Fruit fly (Drosophila melanogaster): ENCODE data around the gene Apc2.
A peak's percentile ranks its signal among the peaks of the same experiment; 100 is the strongest.

The Apc2 gene

DNA sequence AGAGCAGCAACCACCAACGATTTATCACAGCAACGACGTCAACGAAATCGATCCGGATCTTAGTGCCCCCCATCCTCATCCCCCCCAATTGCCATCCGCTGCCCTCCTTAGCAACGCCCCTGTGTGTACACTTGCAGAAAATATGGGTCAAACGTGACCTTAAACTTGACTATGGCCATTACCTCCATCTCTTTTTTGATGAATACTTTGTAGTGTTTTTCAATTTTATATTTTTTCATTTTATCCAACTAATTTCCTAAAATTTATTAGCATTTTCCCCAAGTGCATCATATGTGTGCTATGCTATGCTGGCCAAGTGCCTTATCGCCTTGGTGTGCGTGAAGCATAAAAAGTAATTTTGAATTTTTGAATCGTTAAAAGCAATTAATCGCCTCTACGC, 20.8 kb upstream of the Apc2 start (continued):
- TF ChIP-seq HLH54F (GFP tag; optimal IDR thresholded peaks at IDR 0.05) (no peak), Hr39 (optimal IDR thresholded peaks at IDR 0.05) (no peak), cad (GFP tag; optimal IDR thresholded peaks at IDR 0.05) (no peak), wdn (GFP tag; IDR thresholded peaks at IDR 0.05) (no peak), mam (GFP tag; optimal IDR thresholded peaks at IDR 0.05) (peak; percentile 10), ranshi (GFP tag; IDR thresholded peaks at IDR 0.05) (0 out of 2 replicates have a peak, but pooled peaks have one; percentile 21), CG8290 (GFP tag; optimal IDR thresholded peaks at IDR 0.05) (no peak), CG8290 (tag; optimal IDR thresholded peaks at IDR 0.05) (no peak), Xrp1 (GFP tag; IDR thresholded peaks at IDR 0.05) (peak; percentile 32; the same call in 1 of the 2 replicates), pfk (GFP tag; optimal IDR thresholded peaks at IDR 0.05) (no peak), H2.0 (GFP tag; IDR thresholded peaks at IDR 0.05) (no peak), Sry-δ (GFP tag; optimal IDR thresholded peaks at IDR 0.05) (no peak), Poxn (GFP tag; IDR thresholded peaks at IDR 0.05) (no peak), CG4730 (GFP tag; IDR thresholded peaks at IDR 0.05) (0 out of 2 replicates have a peak, but pooled peaks have one; percentile 19), CG3995 (GFP tag; optimal IDR thresholded peaks at IDR 0.05) (no peak), ERR (GFP tag; optimal IDR thresholded peaks at IDR 0.05) (no peak), BEAF-32 (GFP tag; optimal IDR thresholded peaks at IDR 0.05) (no peak), CG13296 (GFP tag; optimal IDR thresholded peaks at IDR 0.05) (no peak), lmd (GFP tag; IDR thresholded peaks at IDR 0.05) (peak; percentile 33; the same call in 1 of the 2 replicates), Pdp1 (GFP tag; optimal IDR thresholded peaks at IDR 0.05) (peak in 1 of 2 experiments; percentile 6), CG3407 (GFP tag; optimal IDR thresholded peaks at IDR 0.05) (peak; percentile 3), cwo (GFP tag; optimal IDR thresholded peaks at IDR 0.05) (peak; percentile 1), pb (GFP tag; optimal IDR thresholded peaks at IDR 0.05) (no peak), CG11695 (GFP tag; IDR thresholded peaks at IDR 0.05) (peak; percentile 59; the same call in 1 of the 3 replicates), onecut (GFP tag; IDR thresholded peaks at IDR 0.05) (peak; percentile 5; the same call in 1 of the 2 replicates), CG30403 (GFP tag; optimal IDR thresholded peaks at IDR 0.05) (peak; percentile 11), CG10267 (tag; optimal IDR thresholded peaks at IDR 0.05) (no peak), ham (GFP tag; IDR thresholded peaks at IDR 0.05) (no peak), Deaf1 (tag; optimal IDR thresholded peaks at IDR 0.05) (no peak), bbx (GFP tag; IDR thresholded peaks at IDR 0.05; ENCODE audit: partially characterized antibody) (no peak), Sry-β (GFP tag; optimal IDR thresholded peaks at IDR 0.05) (no peak), abd-A (tag; optimal IDR thresholded peaks at IDR 0.05) (no peak), Myb (GFP tag; optimal IDR thresholded peaks at IDR 0.05) (no peak), Hr51 (GFP tag; optimal IDR thresholded peaks at IDR 0.05) (peak in 1 of 2 experiments; percentile 20), vvl (GFP tag; IDR thresholded peaks at IDR 0.05) (peak; percentile 68), CG6689 (GFP tag; IDR thresholded peaks at IDR 0.05) (no peak; the same call in 1 of the 2 replicates), crp (GFP tag; optimal IDR thresholded peaks at IDR 0.05) (no peak), ken (GFP tag; IDR thresholded peaks at IDR 0.05) (0 out of 3 replicates have a peak, but pooled peaks have one; percentile 26), CG8478 (optimal IDR thresholded peaks at IDR 0.05) (no peak), jumu (GFP tag; optimal IDR thresholded peaks at IDR 0.05) (no peak), phol (tag; optimal IDR thresholded peaks at IDR 0.05) (peak; percentile 40), row (GFP tag; IDR thresholded peaks at IDR 0.05) (peak; percentile 52), CG6791 (GFP tag; IDR thresholded peaks at IDR 0.05; ENCODE audit: partially characterized antibody) (no peak), CG2129 (GFP tag; IDR thresholded peaks at IDR 0.05; ENCODE audit: partially characterized antibody) (no peak), CG18262 (tag; optimal IDR thresholded peaks at IDR 0.05) (peak; percentile 47), Fer2 (tag; optimal IDR thresholded peaks at IDR 0.05) (no peak), CG1024 (GFP tag; IDR thresholded peaks at IDR 0.05) (no peak), jing (GFP tag; optimal IDR thresholded peaks at IDR 0.05) (no peak), gcm (GFP tag; optimal IDR thresholded peaks at IDR 0.05) (no peak), CG1647 (GFP tag; optimal IDR thresholded peaks at IDR 0.05) (no peak), CG12219 (GFP tag; optimal IDR thresholded peaks at IDR 0.05) (no peak)

All from whole organism, embryonic.